Worm (Caenorhabditis elegans): Measurements from ENCODE around the gene moa-2.

ce11 chrII:7694745-7695144 is 4.1 kb downstream of the moa-2 start:
- no peak for TF ChIP-seq ets-7 (tag; optimal IDR thresholded peaks at IDR 0.05)
- TF ChIP-seq B0310.2 (tag; optimal IDR thresholded peaks at IDR 0.05) = no peak
- no peak for TF ChIP-seq ama-1 (optimal IDR thresholded peaks at IDR 0.05)
- no peak for TF ChIP-seq F13C5.2 (tag; optimal IDR thresholded peaks at IDR 0.05)
- no peak for TF ChIP-seq tra-4 (tag; optimal IDR thresholded peaks at IDR 0.05)
- TF ChIP-seq flt-1 (GFP tag; IDR thresholded peaks at IDR 0.05) = no peak

Data from whole organism, early embryonic.